Worm (Caenorhabditis elegans) whole organism, young adult: Measurements from ENCODE around the gene Y67D2.2.

Experiments used
- ama-1 ChIP-seq, 3 experiments: fragments of 150-350 bp in 1 of 3; sonication (generic microtip) in 2 of 3; optimal IDR thresholded peaks; 2 replicates each; lab custom pipeline; 2014 to 2018; ENCODE audit warnings: missing biosample characterization in 2 of 3, missing genetic modification characterization in 2 of 3, missing genetic modification reagents in 2 of 3
- attf-3 ChIP-seq: fragments of 200-800 bp; sonication (Bioruptor generic); conservative IDR thresholded peaks from 2 replicates; pipeline ENCODE4 v1.3.6; 2022; ENCODE audit warnings: missing genetic modification reagents, missing genetic modification characterization, missing compliant biosample characterization
- cebp-1 ChIP-seq, 2 experiments: fragments of 200-800 bp in 1 of 2; sonication (Bioruptor generic) in 1 of 2; sonication (generic microtip) in 1 of 2; IDR thresholded peaks in 1 of 2; optimal IDR thresholded peaks in 1 of 2; 2 replicates each; pipeline versions ENCODE4 v1.3.6 to Lab custom; 2017 to 2022; ENCODE audit warnings: missing compliant biosample characterization in 2 of 2, missing genetic modification characterization in 2 of 2, mild to moderate bottlenecking in 1 of 2, missing genetic modification reagents in 1 of 2, moderate library complexity in 1 of 2
- ceh-40 ChIP-seq: fragments of 200-800 bp; sonication (Bioruptor generic); IDR thresholded peaks from 2 replicates; pipeline ENCODE4 v1.3.6; 2022; ENCODE audit warnings: missing genetic modification characterization, missing compliant biosample characterization
- dpff-1 ChIP-seq: sonication (generic microtip); optimal IDR thresholded peaks from 2 replicates; lab custom pipeline; 2017; ENCODE audit warnings: mild to moderate bottlenecking, missing genetic modification characterization, missing compliant biosample characterization
- nhr-80 ChIP-seq: sonication (generic microtip); optimal IDR thresholded peaks from 2 replicates; lab custom pipeline; 2016; ENCODE audit warnings: missing genetic modification characterization, missing compliant biosample characterization
- pbrm-1 ChIP-seq: fragments of 200-800 bp; sonication (Bioruptor generic); IDR thresholded peaks from 2 replicates; pipeline ENCODE4 v1.3.6; 2022; ENCODE audit warnings: missing genetic modification reagents, missing genetic modification characterization, missing compliant biosample characterization
- pha-4 ChIP-seq: fragments of 150-350 bp; sonication (generic microtip); optimal IDR thresholded peaks from 2 replicates; lab custom pipeline; 2014; ENCODE audit warnings: missing biosample characterization, missing genetic modification reagents, missing genetic modification characterization

DNA sequence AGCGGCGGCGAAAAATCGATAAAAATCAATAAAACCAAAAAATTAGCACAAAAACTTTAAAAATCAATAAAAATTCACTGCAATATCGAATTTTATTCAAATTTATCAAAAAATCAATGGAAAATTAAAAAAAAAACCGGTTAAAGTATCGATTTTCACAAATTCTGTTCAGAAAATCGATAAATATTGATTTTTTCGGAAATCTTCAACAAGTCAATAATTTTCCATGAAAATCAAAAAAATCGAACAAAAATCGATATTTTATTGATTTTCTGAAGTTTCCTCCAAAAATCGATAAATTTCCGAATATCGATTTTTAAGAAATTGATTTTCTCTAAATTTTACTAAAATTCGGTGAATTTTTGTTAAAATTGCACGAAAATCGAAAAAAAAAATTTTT, 20.0 kb downstream of the Y67D2.2 start:
- TF ChIP-seq ceh-40 (GFP tag; lab: Robert Waterston, UW) (no peak), nhr-80 (tag; lab: Kevin White, UChicago) (no peak), attf-3 (no peak), dpff-1 (tag; lab: Kevin White, UChicago) (no peak), pha-4 (tag; lab: Kevin White, UChicago) (no peak), cebp-1 (GFP tag; IDR thresholded peaks at IDR 0.05; lab: Robert Waterston, UW) (no peak), cebp-1 (tag; optimal IDR thresholded peaks at IDR 0.05; lab: Kevin White, UChicago) (no peak), pbrm-1 (GFP tag; lab: Robert Waterston, UW) (no peak), ama-1 (optimal IDR thresholded peaks at IDR 0.05; lab: Kevin White, UChicago) (no peak), ama-1 (GFP tag; optimal IDR thresholded peaks at IDR 0.05; lab: Kevin White, UChicago) (no peak)
